Fruit fly (Drosophila melanogaster): ENCODE data around the gene CG8349.
A peak's percentile ranks its signal among the peaks of the same experiment; 100 is the strongest.

The CG8349 gene

DNA sequence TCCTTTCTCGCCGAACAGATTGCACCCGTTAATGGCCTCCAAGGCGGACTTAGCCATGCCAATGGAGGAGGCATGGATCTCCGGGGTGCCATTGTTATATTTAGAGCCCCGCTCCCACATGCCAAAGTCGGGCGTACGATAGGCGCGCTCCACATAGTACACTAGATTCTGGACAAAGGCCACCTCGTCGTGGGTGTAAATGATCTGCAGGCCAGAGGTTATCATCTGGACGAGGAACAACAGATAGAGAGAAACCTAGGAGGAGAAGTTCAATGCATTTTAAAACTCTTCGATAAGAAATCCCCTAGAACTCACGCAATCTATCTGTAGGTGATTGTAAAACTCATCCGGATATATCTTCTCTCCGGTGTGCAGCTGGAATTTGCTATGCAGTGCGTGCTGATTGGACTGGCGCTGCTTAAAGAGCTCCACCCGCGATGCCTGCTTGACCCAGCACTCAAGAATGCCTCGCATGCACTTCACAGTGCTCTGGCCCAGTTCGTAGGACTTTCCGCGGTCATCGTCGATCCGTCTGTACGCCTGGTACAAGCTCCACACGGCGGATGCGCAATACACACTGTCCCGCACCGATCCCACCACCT lies 19.9 kb upstream of the CG8349 start:
- no peak for TF ChIP-seq fd96Ca (GFP tag; IDR thresholded peaks at IDR 0.05)
- no peak for TF ChIP-seq Snoo (tag; optimal IDR thresholded peaks at IDR 0.05)
- no peak for TF ChIP-seq CG13204 (GFP tag; optimal IDR thresholded peaks at IDR 0.05)
- TF ChIP-seq D1 (tag; optimal IDR thresholded peaks at IDR 0.05), result no peak
- TF ChIP-seq CG15710 (tag; optimal IDR thresholded peaks at IDR 0.05), result no peak
- no peak for TF ChIP-seq CG8159 (tag; optimal IDR thresholded peaks at IDR 0.05)
- no peak for TF ChIP-seq CG12605 (GFP tag; IDR thresholded peaks at IDR 0.05)
- TF ChIP-seq Pif1B (GFP tag; optimal IDR thresholded peaks at IDR 0.05), result no peak

DNA sequence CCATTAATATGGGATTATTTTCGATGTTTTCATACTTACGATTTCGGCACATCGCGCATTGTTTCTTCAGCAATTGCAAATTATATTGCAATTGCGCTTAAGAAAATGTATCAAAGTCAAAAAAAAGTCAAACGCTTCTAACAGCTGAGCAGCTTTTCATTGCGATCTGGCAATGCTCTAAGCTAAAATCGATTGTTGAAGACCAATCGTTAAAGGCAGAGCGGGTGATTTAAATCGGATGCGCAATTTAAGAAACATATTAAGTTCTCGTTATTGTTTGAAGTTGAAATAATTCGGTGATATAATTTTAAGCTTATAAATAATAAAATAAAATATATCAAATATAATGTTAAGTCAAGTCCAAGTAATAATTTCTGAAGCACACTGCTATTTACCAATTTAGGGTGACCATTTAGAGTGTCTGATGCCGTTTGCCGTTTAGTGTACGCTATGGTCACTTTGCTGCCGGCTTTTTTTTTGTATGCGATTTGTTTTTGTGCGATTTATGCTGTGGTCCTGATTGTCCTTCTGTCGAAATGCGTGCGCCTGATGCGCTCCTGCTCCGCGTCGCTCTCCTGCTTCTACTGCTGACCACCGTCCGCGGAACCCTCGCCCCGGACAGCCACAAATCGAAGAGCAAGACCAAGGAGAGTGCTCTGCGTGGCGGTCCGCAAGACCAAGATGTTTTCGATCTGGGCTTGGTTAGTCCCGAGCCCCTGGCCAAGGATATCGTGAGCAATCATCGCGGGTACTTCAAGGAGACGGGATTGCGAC lies 18.8 kb upstream of the CG8349 start, which contains the start of the genes CG8475 and CG8460:
TSS of gene CG8475 (minus strand) at position 162 of the 774 bp plus-strand sequence.
TSS of gene CG8460 (plus strand) at position 437 of the 774 bp plus-strand sequence.
- TF ChIP-seq CG14655 (GFP tag; optimal IDR thresholded peaks at IDR 0.05) (no peak), CG32121 (GFP tag; IDR thresholded peaks at IDR 0.05) (no peak), CG10348 (GFP tag; IDR thresholded peaks at IDR 0.05) (no peak), CG12605 (GFP tag; IDR thresholded peaks at IDR 0.05) (no peak), rn (GFP tag; IDR thresholded peaks at IDR 0.05) (no peak), CG9948 (tag; optimal IDR thresholded peaks at IDR 0.05) (no peak), CG15710 (tag; optimal IDR thresholded peaks at IDR 0.05) (no peak), Pif1B (GFP tag; optimal IDR thresholded peaks at IDR 0.05) (no peak)

DNA sequence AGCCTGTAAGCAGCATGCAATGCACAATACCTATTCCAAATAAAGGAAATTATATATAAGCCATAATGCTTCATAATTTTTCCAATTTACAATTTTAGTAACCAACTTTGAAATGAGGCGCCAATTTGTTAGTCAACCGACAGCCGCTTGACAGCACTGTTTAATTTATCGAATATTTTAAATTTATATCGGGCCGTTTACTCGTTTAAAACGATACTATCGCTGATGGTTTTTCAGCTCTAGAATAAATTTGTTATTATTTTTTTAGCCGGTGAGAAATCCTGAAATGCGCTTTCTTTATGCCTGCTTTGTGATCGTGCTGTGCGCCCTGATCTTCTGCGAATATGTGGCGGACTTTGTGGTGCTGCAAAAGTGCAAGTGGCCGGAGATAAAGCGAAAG lies 17.0 kb upstream of the CG8349 start, which contains the start of gene PGAP5:
TSS of gene PGAP5 (plus strand) at position 126 of the 400 bp plus-strand sequence.
- TF ChIP-seq CG17806 (tag; optimal IDR thresholded peaks at IDR 0.05) (no peak), CG34367 (tag; optimal IDR thresholded peaks at IDR 0.05) (no peak), CG15710 (tag; optimal IDR thresholded peaks at IDR 0.05) (no peak), CG13204 (GFP tag; optimal IDR thresholded peaks at IDR 0.05) (no peak), CG8159 (tag; optimal IDR thresholded peaks at IDR 0.05) (no peak), EcR (GFP tag; optimal IDR thresholded peaks at IDR 0.05) (no peak), rn (GFP tag; IDR thresholded peaks at IDR 0.05) (no peak), D1 (tag; optimal IDR thresholded peaks at IDR 0.05) (no peak), fd96Ca (GFP tag; IDR thresholded peaks at IDR 0.05) (no peak)

DNA sequence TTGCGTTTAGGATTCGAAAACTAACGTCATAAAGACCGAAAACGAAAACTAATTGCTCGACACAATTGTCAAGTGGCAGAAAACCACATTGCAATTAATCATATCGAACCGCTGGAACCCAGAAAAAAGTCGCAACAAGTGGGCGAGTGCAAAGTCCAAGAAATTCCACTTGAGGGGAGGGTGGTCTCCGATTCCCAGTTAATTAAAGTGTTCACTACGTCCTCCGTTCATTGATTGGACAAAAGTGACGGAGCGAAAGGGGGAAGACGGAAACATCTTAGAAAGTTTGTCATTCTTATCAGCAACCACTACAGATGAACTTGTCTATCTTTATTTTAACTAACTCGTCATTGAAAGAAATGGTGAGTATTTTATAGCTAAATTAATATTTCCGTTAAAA lies 13.1 kb upstream of the CG8349 start:
- TF ChIP-seq Ets98B (GFP tag; IDR thresholded peaks at IDR 0.05) (no peak; the same call in 1 of the 2 replicates), CG4496 (GFP tag; IDR thresholded peaks at IDR 0.05) (0 out of 3 replicates have a peak, but pooled peaks have one; percentile 36), CG12605 (GFP tag; IDR thresholded peaks at IDR 0.05) (0 out of 2 replicates have a peak, but pooled peaks have one; percentile 30), CG34367 (tag; optimal IDR thresholded peaks at IDR 0.05) (no peak), CG13204 (GFP tag; optimal IDR thresholded peaks at IDR 0.05) (no peak), CG8301 (tag; optimal IDR thresholded peaks at IDR 0.05) (no peak), gl (tag; optimal IDR thresholded peaks at IDR 0.05) (peak; percentile 21)

DNA sequence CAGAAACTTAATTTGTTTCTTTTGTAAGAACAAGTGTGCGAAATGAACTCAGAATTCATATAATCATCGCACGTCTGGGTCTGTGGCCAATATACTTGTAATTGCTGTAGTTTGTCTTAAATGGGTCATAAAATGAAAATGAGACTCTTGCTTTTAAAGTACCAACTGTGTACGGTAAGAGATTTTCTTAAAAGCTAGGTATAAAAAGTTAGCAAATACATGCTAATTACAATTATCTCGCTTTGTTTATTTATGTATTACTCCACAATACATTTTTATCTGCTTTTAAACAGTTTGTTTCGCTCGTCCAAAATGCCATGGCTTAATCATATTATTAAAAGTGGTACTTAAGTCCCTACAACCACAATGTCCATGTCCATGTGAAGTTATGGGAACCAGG lies 12.0 kb upstream of the CG8349 start:
- TF ChIP-seq D1 (tag; optimal IDR thresholded peaks at IDR 0.05) (no peak), fd96Ca (GFP tag; IDR thresholded peaks at IDR 0.05) (no peak), CG8301 (tag; optimal IDR thresholded peaks at IDR 0.05) (no peak), CG8159 (tag; optimal IDR thresholded peaks at IDR 0.05) (no peak), CG34367 (tag; optimal IDR thresholded peaks at IDR 0.05) (no peak), rn (GFP tag; IDR thresholded peaks at IDR 0.05) (no peak)

DNA sequence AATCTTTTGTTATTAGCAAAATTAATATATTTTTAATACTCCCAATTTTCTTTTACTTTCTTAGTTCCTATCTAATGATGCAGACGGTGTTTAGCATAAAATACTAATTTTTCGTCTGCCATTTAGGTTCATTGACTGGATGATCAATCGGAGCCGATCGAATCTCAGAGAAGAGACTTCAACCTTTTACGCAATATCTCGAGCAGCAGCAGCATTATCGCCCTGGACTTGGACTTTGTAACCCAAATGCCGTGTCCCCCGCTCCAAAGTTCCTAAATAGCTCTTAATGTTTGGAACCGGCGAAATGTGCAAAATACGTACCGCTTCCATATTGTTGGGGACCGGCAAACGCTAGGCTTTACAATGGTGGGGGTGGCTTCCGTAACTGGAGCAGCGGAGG lies 11.3 kb upstream of the CG8349 start:
- TF ChIP-seq gl (tag; optimal IDR thresholded peaks at IDR 0.05), result peak; percentile 10
- TF ChIP-seq CG32121 (GFP tag; IDR thresholded peaks at IDR 0.05), result no peak

DNA sequence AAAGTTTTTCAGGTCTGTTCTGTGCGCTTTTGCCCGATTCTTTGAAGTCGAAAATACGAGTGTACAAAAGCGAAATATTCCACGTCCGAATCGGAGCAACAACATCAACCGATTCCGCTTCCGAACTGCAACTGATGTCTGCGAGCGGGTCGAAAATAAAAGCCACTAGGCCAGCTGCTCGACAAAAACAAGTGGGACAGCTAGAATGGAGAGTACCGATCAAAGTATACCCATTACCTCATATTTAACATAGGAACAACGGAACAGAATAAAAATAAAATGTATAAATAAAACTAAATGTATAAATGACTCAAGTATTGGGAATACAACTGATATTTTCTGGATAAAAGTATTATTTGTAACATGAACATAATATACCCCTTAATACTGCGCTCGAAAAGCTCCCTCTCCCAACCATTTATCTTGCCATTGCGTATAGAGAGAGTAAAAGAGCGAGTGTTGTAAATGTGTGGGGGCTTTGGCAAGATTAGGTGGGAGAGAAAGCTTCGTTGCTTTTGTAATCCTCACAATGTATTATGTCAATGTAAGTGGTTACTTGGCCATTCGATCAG lies 10.6 kb upstream of the CG8349 start, which contains the start of gene SLC5A11:
TSS of gene SLC5A11 (minus strand) at position 137 of the 572 bp plus-strand sequence.
- TF ChIP-seq D1 (tag; optimal IDR thresholded peaks at IDR 0.05) (peak; percentile 95), Snoo (tag; optimal IDR thresholded peaks at IDR 0.05) (peak; percentile 99), CG34367 (tag; optimal IDR thresholded peaks at IDR 0.05) (peak; percentile 83), gl (tag; optimal IDR thresholded peaks at IDR 0.05) (peak; percentile 81), CG12605 (GFP tag; IDR thresholded peaks at IDR 0.05) (peak; percentile 96), CG15710 (tag; optimal IDR thresholded peaks at IDR 0.05) (peak; percentile 94), CG14655 (GFP tag; optimal IDR thresholded peaks at IDR 0.05) (peak; percentile 94), fd96Ca (GFP tag; IDR thresholded peaks at IDR 0.05) (peak; percentile 87), CG32121 (GFP tag; IDR thresholded peaks at IDR 0.05) (peak; percentile 98), CG9948 (tag; optimal IDR thresholded peaks at IDR 0.05) (peak; percentile 90), CG17806 (tag; optimal IDR thresholded peaks at IDR 0.05) (peak; percentile 94), CG4496 (GFP tag; IDR thresholded peaks at IDR 0.05) (peak; percentile 97), CG8301 (tag; optimal IDR thresholded peaks at IDR 0.05) (peak; percentile 94), Pif1B (GFP tag; optimal IDR thresholded peaks at IDR 0.05) (peak; percentile 100), CG13204 (GFP tag; optimal IDR thresholded peaks at IDR 0.05) (peak; percentile 70), Pif1A (GFP tag; optimal IDR thresholded peaks at IDR 0.05) (peak; percentile 78), CG8159 (tag; optimal IDR thresholded peaks at IDR 0.05) (peak; percentile 96), CG10348 (GFP tag; IDR thresholded peaks at IDR 0.05) (peak; percentile 92), EcR (GFP tag; optimal IDR thresholded peaks at IDR 0.05) (peak; percentile 52), rn (GFP tag; IDR thresholded peaks at IDR 0.05) (peak; percentile 89), Ets98B (GFP tag; IDR thresholded peaks at IDR 0.05) (peak; percentile 97)

All from whole organism, pupa.